Fruit fly (Drosophila melanogaster): Measurements from ENCODE around the gene CG32815.

CG32815 gene

dm6 chrX:900725-901345 lies 31.4 kb upstream of the CG32815 start (continued):
- peak; percentile 67 for TF ChIP-seq Mad (GFP tag; optimal IDR thresholded peaks at IDR 0.05)
- 0 out of 3 replicates have a peak, but pooled peaks have one; percentile 18 for TF ChIP-seq HLH4C (GFP tag; IDR thresholded peaks at IDR 0.05; ENCODE audit: partially characterized antibody)
- peak; percentile 37 for TF ChIP-seq CG4328 (GFP tag; optimal IDR thresholded peaks at IDR 0.05)
- peak; percentile 53 for TF ChIP-seq HmgD (GFP tag; optimal IDR thresholded peaks at IDR 0.05)
- TF ChIP-seq Xbp1 (GFP tag; optimal IDR thresholded peaks at IDR 0.05) = peak; percentile 86
- peak; percentile 47 for TF ChIP-seq CG4617 (GFP tag; optimal IDR thresholded peaks at IDR 0.05; ENCODE audit: borderline replicate concordance)
- peak; percentile 76 for TF ChIP-seq CG10209 (GFP tag; optimal IDR thresholded peaks at IDR 0.05)
- peak; percentile 58 for TF ChIP-seq CG15514 (GFP tag; optimal IDR thresholded peaks at IDR 0.05)
- TF ChIP-seq CG2889 (GFP tag; IDR thresholded peaks at IDR 0.05) = 0 out of 3 replicates have a peak, but pooled peaks have one; percentile 20
- no peak for TF ChIP-seq Dip2 (GFP tag; IDR thresholded peaks at IDR 0.05)
- no peak for TF ChIP-seq hbn (GFP tag; IDR thresholded peaks at IDR 0.05; ENCODE audit: partially characterized antibody)
- TF ChIP-seq row (GFP tag; IDR thresholded peaks at IDR 0.05) = peak; percentile 95
- peak; percentile 78 for TF ChIP-seq org-1 (GFP tag; optimal IDR thresholded peaks at IDR 0.05)
- TF ChIP-seq slou (GFP tag; optimal IDR thresholded peaks at IDR 0.05) = peak; percentile 44
- TF ChIP-seq CG10321 (GFP tag; IDR thresholded peaks at IDR 0.05) = peak; percentile 45; the same call in 1 of the 2 replicates
- TF ChIP-seq zen (tag; optimal IDR thresholded peaks at IDR 0.05) = peak; percentile 52
- TF ChIP-seq CG7928 (GFP tag; optimal IDR thresholded peaks at IDR 0.05) = no peak
- peak; percentile 73 for TF ChIP-seq Aef1 (GFP tag; IDR thresholded peaks at IDR 0.05)
- peak; percentile 81 for TF ChIP-seq CrebB (tag; optimal IDR thresholded peaks at IDR 0.05)
- TF ChIP-seq Sry-δ (GFP tag; optimal IDR thresholded peaks at IDR 0.05) = peak; percentile 33
- TF ChIP-seq emc (GFP tag; optimal IDR thresholded peaks at IDR 0.05) = peak; percentile 48
- no peak for TF ChIP-seq Sry-β (GFP tag; optimal IDR thresholded peaks at IDR 0.05)
- peak; percentile 80 for TF ChIP-seq Hsf (GFP tag; optimal IDR thresholded peaks at IDR 0.05)
- TF ChIP-seq B-H1 (GFP tag; IDR thresholded peaks at IDR 0.05) = peak; percentile 60
- peak; percentile 66 for TF ChIP-seq Oaz (GFP tag; IDR thresholded peaks at IDR 0.05)
- TF ChIP-seq vnd (GFP tag; IDR thresholded peaks at IDR 0.05; ENCODE audit: partially characterized antibody) = no peak
- peak; percentile 50 for TF ChIP-seq CG1529 (GFP tag; optimal IDR thresholded peaks at IDR 0.05)
- TF ChIP-seq Poxn (GFP tag; IDR thresholded peaks at IDR 0.05) = 0 out of 2 replicates have a peak, but pooled peaks have one; percentile 23
- peak; percentile 78 for TF ChIP-seq chn (GFP tag; optimal IDR thresholded peaks at IDR 0.05)
- no peak for TF ChIP-seq br (optimal IDR thresholded peaks at IDR 0.05)
- peak; percentile 67 for TF ChIP-seq slp2 (GFP tag; optimal IDR thresholded peaks at IDR 0.05)
- TF ChIP-seq CG8089 (GFP tag; optimal IDR thresholded peaks at IDR 0.05) = peak; percentile 68
- TF ChIP-seq twi (tag; optimal IDR thresholded peaks at IDR 0.05) = peak; percentile 33
- TF ChIP-seq wdn (GFP tag; IDR thresholded peaks at IDR 0.05) = peak; percentile 33; the same call in 1 of the 2 replicates
- TF ChIP-seq CG8281 (tag; optimal IDR thresholded peaks at IDR 0.05) = peak; percentile 52
- peak; percentile 68 for TF ChIP-seq CG13624 (GFP tag; optimal IDR thresholded peaks at IDR 0.05)
- TF ChIP-seq sd (tag; optimal IDR thresholded peaks at IDR 0.05) = peak; percentile 26
- no peak for TF ChIP-seq gfzf (GFP tag; optimal IDR thresholded peaks at IDR 0.05)
- no peak for TF ChIP-seq CG6765 (GFP tag; optimal IDR thresholded peaks at IDR 0.05)
- peak; percentile 39; the same call in 1 of the 2 replicates for TF ChIP-seq peb (GFP tag; IDR thresholded peaks at IDR 0.05)
- peak; percentile 69 for TF ChIP-seq gcm (GFP tag; optimal IDR thresholded peaks at IDR 0.05)
- peak; percentile 13 for TF ChIP-seq psq (GFP tag; optimal IDR thresholded peaks at IDR 0.05)
- peak; percentile 54 for TF ChIP-seq CG4707 (GFP tag; optimal IDR thresholded peaks at IDR 0.05)
- peak; percentile 48 for TF ChIP-seq CG10959 (GFP tag; IDR thresholded peaks at IDR 0.05)
- peak; percentile 60 for TF ChIP-seq Bdp1 (GFP tag; optimal IDR thresholded peaks at IDR 0.05)
- TF ChIP-seq C15 (GFP tag; IDR thresholded peaks at IDR 0.05) = no peak
- TF ChIP-seq odd (GFP tag; optimal IDR thresholded peaks at IDR 0.05) = peak; percentile 52
- no peak for TF ChIP-seq CG10431 (GFP tag; optimal IDR thresholded peaks at IDR 0.05)
- peak; percentile 74 for TF ChIP-seq HmgZ (tag; optimal IDR thresholded peaks at IDR 0.05)
- peak; percentile 80 for TF ChIP-seq CG14014 (GFP tag; IDR thresholded peaks at IDR 0.05)
